Worm (Caenorhabditis elegans) whole organism, late embryonic: ENCODE results near the gene F32G8.3.

Experiments
- ahr-1 ChIP-seq: sonication (generic microtip); optimal IDR thresholded peaks from 2 replicates; lab custom pipeline; 2016; ENCODE audit warnings: missing genetic modification characterization, missing compliant biosample characterization
- ceh-9 ChIP-seq: sonication (generic microtip); optimal IDR thresholded peaks from 2 replicates; lab custom pipeline; 2016; ENCODE audit warnings: mild to moderate bottlenecking, missing genetic modification characterization, inconsistent platforms, missing compliant biosample characterization
- nfya-1 ChIP-seq: sonication (generic microtip); optimal IDR thresholded peaks from 2 replicates; lab custom pipeline; 2017; ENCODE audit warnings: missing genetic modification characterization, mild to moderate bottlenecking, missing compliant biosample characterization, antibody characterized with exemption, moderate library complexity
- nhr-11 ChIP-seq: fragments of 150-350 bp; optimal IDR thresholded peaks from 2 replicates; lab custom pipeline; 2014; ENCODE audit warnings: missing biosample characterization, missing genetic modification characterization
- pha-4 ChIP-seq: fragments of 150-350 bp; optimal IDR thresholded peaks from 2 replicates; lab custom pipeline; 2018; ENCODE audit warnings: missing biosample characterization, missing genetic modification reagents, missing genetic modification characterization
- sox-2 ChIP-seq: fragments of 200-800 bp; sonication (Bioruptor generic); IDR thresholded peaks from 2 replicates; pipeline ENCODE4 v1.3.6; 2022; ENCODE audit warnings: missing genetic modification reagents, missing genetic modification characterization, missing compliant biosample characterization
- unc-55 ChIP-seq: sonication (generic microtip); optimal IDR thresholded peaks from 2 replicates; lab custom pipeline; 2017; ENCODE audit warnings: missing biosample characterization, missing genetic modification reagents, missing genetic modification characterization

- TF ChIP-seq ceh-9 (tag; lab: Kevin White, UChicago) (no peak), ahr-1 (tag; lab: Kevin White, UChicago) (no peak), nhr-11 (tag; lab: Kevin White, UChicago) (no peak), pha-4 (tag; lab: Kevin White, UChicago) (no peak), nfya-1 (tag; lab: Kevin White, UChicago) (no peak), sox-2 (GFP tag; lab: Robert Waterston, UW) (no peak), unc-55 (GFP tag; lab: Kevin White, UChicago) (no peak)
Observed at ce11 chrV:10532725-10533124, 22.4 kb downstream of the F32G8.3 start, which contains the start of gene txt-10.
